Fruit fly (Drosophila melanogaster): Measurements from ENCODE around the gene CG11029.

The CG11029 gene

dm6 chr2L:5743537-5744148, 2.3 kb upstream of the CG11029 start (continued):
- TF ChIP-seq CG16779 (tag; optimal IDR thresholded peaks at IDR 0.05) = no peak
- peak; percentile 28 for TF ChIP-seq achi (GFP tag; optimal IDR thresholded peaks at IDR 0.05)
- TF ChIP-seq CG7368 (GFP tag; optimal IDR thresholded peaks at IDR 0.05) = peak; percentile 37
- TF ChIP-seq lz (GFP tag; optimal IDR thresholded peaks at IDR 0.05) = peak; percentile 49
- no peak for TF ChIP-seq CG4318 (GFP tag; optimal IDR thresholded peaks at IDR 0.05)
- peak; percentile 88 for TF ChIP-seq Eip78C (GFP tag)
- TF ChIP-seq CG10631 (GFP tag; optimal IDR thresholded peaks at IDR 0.05) = peak; percentile 22
- peak; percentile 30 for TF ChIP-seq CG31627 (GFP tag; optimal IDR thresholded peaks at IDR 0.05)
- peak; percentile 28 for TF ChIP-seq Met (GFP tag; optimal IDR thresholded peaks at IDR 0.05)

DNA sequence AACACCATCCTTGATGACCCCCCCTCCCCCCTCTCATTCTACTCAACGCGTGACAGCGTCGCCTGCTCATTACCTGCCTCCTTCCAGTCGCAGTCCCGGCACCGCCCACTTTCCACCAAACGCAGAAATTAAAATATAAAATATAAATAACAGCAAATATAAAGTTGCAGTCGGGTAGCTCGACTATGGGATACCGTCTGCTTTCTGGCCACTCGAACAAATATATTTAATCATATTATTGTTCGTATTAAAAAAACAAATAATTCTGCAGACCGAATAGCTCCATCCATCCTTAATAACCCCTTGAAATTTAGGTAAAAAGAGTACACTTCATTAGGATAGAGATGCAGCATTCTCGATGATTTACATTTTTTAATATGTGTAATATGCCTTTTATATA, 2.2 kb downstream of the CG11029 start:
- no peak for TF ChIP-seq Blimp-1 (GFP tag; optimal IDR thresholded peaks at IDR 0.05)
- peak; percentile 62 for TF ChIP-seq Eip78C (GFP tag)
- TF ChIP-seq Sox102F (GFP tag; optimal IDR thresholded peaks at IDR 0.05) = no peak
- TF ChIP-seq CG6808 (GFP tag; optimal IDR thresholded peaks at IDR 0.05) = no peak
- TF ChIP-seq CG10669 (GFP tag; optimal IDR thresholded peaks at IDR 0.05) = no peak
- TF ChIP-seq Hr38 (GFP tag; optimal IDR thresholded peaks at IDR 0.05) = no peak
- no peak for TF ChIP-seq CG8319 (GFP tag; optimal IDR thresholded peaks at IDR 0.05)
- TF ChIP-seq CG8119 (GFP tag; IDR thresholded peaks at IDR 0.05) = no peak
- TF ChIP-seq Met (GFP tag; optimal IDR thresholded peaks at IDR 0.05) = peak; percentile 25
- TF ChIP-seq Lpt (GFP tag; optimal IDR thresholded peaks at IDR 0.05) = no peak
- no peak for TF ChIP-seq CG8632 (GFP tag; optimal IDR thresholded peaks at IDR 0.05)
- TF ChIP-seq CG31627 (GFP tag; optimal IDR thresholded peaks at IDR 0.05) = peak; percentile 19
- TF ChIP-seq CG3032 (tag; optimal IDR thresholded peaks at IDR 0.05) = no peak
- no peak for TF ChIP-seq CG7368 (GFP tag; optimal IDR thresholded peaks at IDR 0.05)
- TF ChIP-seq svp (GFP tag) = peak; percentile 69
- peak; percentile 18 for TF ChIP-seq pdm3 (GFP tag; optimal IDR thresholded peaks at IDR 0.05)
- peak; percentile 2 for TF ChIP-seq CG3919 (GFP tag; optimal IDR thresholded peaks at IDR 0.05)
- TF ChIP-seq ss (GFP tag; optimal IDR thresholded peaks at IDR 0.05) = no peak
- TF ChIP-seq Sox14 (GFP tag; optimal IDR thresholded peaks at IDR 0.05) = no peak
- peak; percentile 14 for TF ChIP-seq OdsH (GFP tag; optimal IDR thresholded peaks at IDR 0.05)
- TF ChIP-seq CG16779 (tag; optimal IDR thresholded peaks at IDR 0.05) = no peak
- peak; percentile 1 for TF ChIP-seq esn (GFP tag; optimal IDR thresholded peaks at IDR 0.05)
- peak; percentile 6 for TF ChIP-seq Ets96B (tag; optimal IDR thresholded peaks at IDR 0.05)
- TF ChIP-seq fd85E (GFP tag; optimal IDR thresholded peaks at IDR 0.05) = no peak
- no peak for TF ChIP-seq CG9139 (GFP tag; optimal IDR thresholded peaks at IDR 0.05)

DNA sequence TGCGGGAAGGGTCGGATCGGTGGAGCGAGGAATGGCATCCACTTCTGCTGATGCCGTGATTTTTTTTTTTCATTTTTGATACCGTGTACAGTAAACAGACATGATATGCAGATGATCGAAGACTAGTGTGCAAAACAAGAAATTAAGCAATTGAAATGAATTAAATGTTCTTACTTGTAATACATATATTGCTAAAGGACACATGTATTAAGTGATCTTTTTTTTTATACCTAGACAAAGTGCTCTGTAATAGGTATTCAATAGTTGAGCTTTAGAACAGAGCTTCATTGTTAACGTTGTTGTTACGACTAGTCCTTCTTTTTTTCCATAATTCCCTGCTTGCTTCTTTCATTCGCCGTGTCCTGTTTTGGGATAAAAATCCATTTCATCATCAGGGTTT, 5.5 kb downstream of the CG11029 start:
- TF ChIP-seq CG8119 (GFP tag; IDR thresholded peaks at IDR 0.05) (peak; percentile 40; the same call in 1 of the 3 replicates), OdsH (GFP tag; optimal IDR thresholded peaks at IDR 0.05) (peak; percentile 60), CG11762 (GFP tag; optimal IDR thresholded peaks at IDR 0.05; ENCODE audit: insufficient read depth) (no peak), vri (GFP tag; optimal IDR thresholded peaks at IDR 0.05) (peak; percentile 2), Hr4 (GFP tag; optimal IDR thresholded peaks at IDR 0.05) (peak; percentile 11), net (GFP tag; optimal IDR thresholded peaks at IDR 0.05) (peak; percentile 31), lz (GFP tag; optimal IDR thresholded peaks at IDR 0.05) (peak; percentile 46), CG16779 (tag; optimal IDR thresholded peaks at IDR 0.05) (no peak), Hr38 (GFP tag; optimal IDR thresholded peaks at IDR 0.05) (no peak), salr (GFP tag; optimal IDR thresholded peaks at IDR 0.05) (peak in 1 of 2 experiments; percentile 7), Sox15 (GFP tag; optimal IDR thresholded peaks at IDR 0.05) (no peak), Smox (GFP tag; optimal IDR thresholded peaks at IDR 0.05) (peak; percentile 33), acj6 (GFP tag; optimal IDR thresholded peaks at IDR 0.05) (peak; percentile 40), CG1621 (tag; optimal IDR thresholded peaks at IDR 0.05) (peak; percentile 5), CG6163 (GFP tag; IDR thresholded peaks at IDR 0.05) (peak; percentile 72), Met (GFP tag; optimal IDR thresholded peaks at IDR 0.05) (peak; percentile 28), achi (GFP tag; optimal IDR thresholded peaks at IDR 0.05) (peak; percentile 47), Sox102F (GFP tag; optimal IDR thresholded peaks at IDR 0.05) (peak; percentile 58), Hr39 (GFP tag; optimal IDR thresholded peaks at IDR 0.05) (peak; percentile 46), CG32006 (GFP tag; optimal IDR thresholded peaks at IDR 0.05) (no peak), CG11294 (GFP tag; IDR thresholded peaks at IDR 0.05) (no peak), CG9139 (GFP tag; optimal IDR thresholded peaks at IDR 0.05) (peak; percentile 21), CG6808 (GFP tag; optimal IDR thresholded peaks at IDR 0.05) (peak; percentile 61), Eip78C (GFP tag) (peak; percentile 91), CG7368 (GFP tag; optimal IDR thresholded peaks at IDR 0.05) (no peak), ss (GFP tag; optimal IDR thresholded peaks at IDR 0.05) (peak; percentile 47 to 78), pdm3 (GFP tag; optimal IDR thresholded peaks at IDR 0.05) (peak; percentile 57), CG34406 (GFP tag; optimal IDR thresholded peaks at IDR 0.05) (peak; percentile 26), CG15336 (GFP tag; IDR thresholded peaks at IDR 0.05) (no peak), fd59A (GFP tag; optimal IDR thresholded peaks at IDR 0.05) (peak; percentile 41), CG8319 (GFP tag; optimal IDR thresholded peaks at IDR 0.05) (no peak), CG3032 (tag; optimal IDR thresholded peaks at IDR 0.05) (peak; percentile 68)
